Fruit fly (Drosophila melanogaster): ENCODE results near the gene CtIP.

dm6 chr3L:20474197-20474788 lies 38.2 kb downstream of the CtIP start, which contains the start of gene isoQC:
- no peak for TF ChIP-seq ase (GFP tag; IDR thresholded peaks at IDR 0.05)
- TF ChIP-seq jigr1 (GFP tag; IDR thresholded peaks at IDR 0.05): no peak
- no peak for TF ChIP-seq H2.0 (GFP tag; IDR thresholded peaks at IDR 0.05)
- no peak for TF ChIP-seq hth (optimal IDR thresholded peaks at IDR 0.05)
- no peak for TF ChIP-seq CG7928 (GFP tag; optimal IDR thresholded peaks at IDR 0.05)
- no peak for TF ChIP-seq vfl (GFP tag; optimal IDR thresholded peaks at IDR 0.05)
- no peak for TF ChIP-seq CG9797 (GFP tag; optimal IDR thresholded peaks at IDR 0.05)
- no peak for TF ChIP-seq CG10366 (GFP tag; IDR thresholded peaks at IDR 0.05)
- TF ChIP-seq pho (GFP tag; optimal IDR thresholded peaks at IDR 0.05): no peak
- TF ChIP-seq Lhr (GFP tag; optimal IDR thresholded peaks at IDR 0.05): no peak
- TF ChIP-seq B-H1 (GFP tag; IDR thresholded peaks at IDR 0.05): no peak
